Fruit fly (Drosophila melanogaster): ENCODE results near the gene sturkopf.

Gene sturkopf

DNA sequence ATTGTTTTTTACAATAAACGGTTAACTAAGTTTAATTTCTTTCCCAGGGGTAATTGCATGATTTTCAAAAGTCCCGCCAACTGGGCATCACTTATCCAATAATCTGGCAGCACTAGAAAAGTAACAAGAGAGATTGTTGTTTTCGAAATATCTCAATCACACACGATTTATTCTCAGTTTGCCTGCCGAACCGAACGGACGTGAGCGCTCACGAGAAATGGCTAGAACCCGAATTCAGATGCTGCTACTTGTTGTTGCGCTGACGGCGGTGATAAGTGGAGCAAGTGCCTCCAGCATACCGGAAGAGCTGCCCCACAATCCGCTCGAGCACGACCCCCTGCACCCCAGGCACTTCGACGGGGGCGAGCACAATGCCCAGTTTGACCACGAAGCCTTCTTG lies 14.7 kb downstream of the sturkopf start, which contains the start of gene scf (continued):
- no peak for TF ChIP-seq CG8290 (GFP tag; optimal IDR thresholded peaks at IDR 0.05)
- TF ChIP-seq CG8290 (tag; optimal IDR thresholded peaks at IDR 0.05), result peak in 1 of 2 experiments; percentile 62
- TF ChIP-seq E2f2 (GFP tag; IDR thresholded peaks at IDR 0.05), result peak; percentile 96
- TF ChIP-seq mirr (GFP tag; optimal IDR thresholded peaks at IDR 0.05), result peak; percentile 31
- no peak for TF ChIP-seq nmo (GFP tag; optimal IDR thresholded peaks at IDR 0.05)
- no peak for TF ChIP-seq CG43689 (GFP tag; IDR thresholded peaks at IDR 0.05)
- no peak; the same call in 2 of the 3 replicates for TF ChIP-seq B-H1 (GFP tag; IDR thresholded peaks at IDR 0.05)
- no peak; the same call in 1 of the 2 replicates for TF ChIP-seq bbx (GFP tag; IDR thresholded peaks at IDR 0.05; ENCODE audit: partially characterized antibody)
- no peak for TF ChIP-seq Optix (GFP tag; IDR thresholded peaks at IDR 0.05)
- no peak for TF ChIP-seq dpn (GFP tag; optimal IDR thresholded peaks at IDR 0.05)
- TF ChIP-seq pnt (GFP tag; optimal IDR thresholded peaks at IDR 0.05), result no peak
- TF ChIP-seq CG10979 (tag; optimal IDR thresholded peaks at IDR 0.05), result no peak
- peak; percentile 33 for TF ChIP-seq CTCF (GFP tag; optimal IDR thresholded peaks at IDR 0.05)
- TF ChIP-seq CG16815 (GFP tag; optimal IDR thresholded peaks at IDR 0.05), result no peak
- TF ChIP-seq Max (GFP tag; optimal IDR thresholded peaks at IDR 0.05), result no peak
- TF ChIP-seq CG3407 (GFP tag; optimal IDR thresholded peaks at IDR 0.05), result no peak
- no peak for TF ChIP-seq br (optimal IDR thresholded peaks at IDR 0.05)
- TF ChIP-seq Taf1 (GFP tag; IDR thresholded peaks at IDR 0.05), result no peak
- peak; percentile 13 for TF ChIP-seq CG33213 (GFP tag; optimal IDR thresholded peaks at IDR 0.05)
- no peak for TF ChIP-seq Xbp1 (GFP tag; optimal IDR thresholded peaks at IDR 0.05)
- TF ChIP-seq CG6683 (GFP tag; optimal IDR thresholded peaks at IDR 0.05), result no peak
- no peak for TF ChIP-seq CG17359 (tag; optimal IDR thresholded peaks at IDR 0.05)
- TF ChIP-seq CG8359 (GFP tag; optimal IDR thresholded peaks at IDR 0.05; ENCODE audit: borderline replicate concordance), result no peak
- TF ChIP-seq peb (GFP tag; IDR thresholded peaks at IDR 0.05), result no peak
- TF ChIP-seq Sin3A (optimal IDR thresholded peaks at IDR 0.05), result no peak
- no peak for TF ChIP-seq Lim3 (GFP tag; IDR thresholded peaks at IDR 0.05)
- TF ChIP-seq en (GFP tag; optimal IDR thresholded peaks at IDR 0.05), result no peak
- no peak for TF ChIP-seq CG1024 (GFP tag; IDR thresholded peaks at IDR 0.05)
- TF ChIP-seq luna (GFP tag; optimal IDR thresholded peaks at IDR 0.05), result no peak
- TF ChIP-seq ham (GFP tag; IDR thresholded peaks at IDR 0.05), result no peak
- no peak for TF ChIP-seq az2 (GFP tag; optimal IDR thresholded peaks at IDR 0.05)
- TF ChIP-seq CG4707 (GFP tag; optimal IDR thresholded peaks at IDR 0.05), result no peak
- TF ChIP-seq vvl (GFP tag; IDR thresholded peaks at IDR 0.05), result peak; percentile 39
- peak; percentile 35 for TF ChIP-seq CG2116 (GFP tag; optimal IDR thresholded peaks at IDR 0.05)
- no peak for TF ChIP-seq tup (GFP tag; optimal IDR thresholded peaks at IDR 0.05)
- TF ChIP-seq CG7357 (GFP tag; IDR thresholded peaks at IDR 0.05), result peak; percentile 53; the same call in 2 of the 3 replicates
- no peak for TF ChIP-seq CG12219 (GFP tag; optimal IDR thresholded peaks at IDR 0.05)
- TF ChIP-seq CG6765 (GFP tag; optimal IDR thresholded peaks at IDR 0.05), result no peak
- no peak for TF ChIP-seq CG12236 (GFP tag; optimal IDR thresholded peaks at IDR 0.05)
- no peak for TF ChIP-seq CG10366 (GFP tag; IDR thresholded peaks at IDR 0.05)
- no peak for TF ChIP-seq CG11723 (GFP tag; optimal IDR thresholded peaks at IDR 0.05)
- no peak for TF ChIP-seq CG30431 (GFP tag; optimal IDR thresholded peaks at IDR 0.05)
- peak; percentile 63; the same call in 2 of the 3 replicates for TF ChIP-seq ci (GFP tag; IDR thresholded peaks at IDR 0.05)
- TF ChIP-seq vnd (GFP tag; IDR thresholded peaks at IDR 0.05; ENCODE audit: partially characterized antibody), result peak; percentile 44; the same call in 1 of the 3 replicates
- TF ChIP-seq al (GFP tag; IDR thresholded peaks at IDR 0.05), result no peak
- peak; percentile 41; the same call in 1 of the 3 replicates for TF ChIP-seq ken (GFP tag; IDR thresholded peaks at IDR 0.05)
- no peak for TF ChIP-seq Asciz (GFP tag; optimal IDR thresholded peaks at IDR 0.05)
- no peak for TF ChIP-seq Hr78 (GFP tag; optimal IDR thresholded peaks at IDR 0.05)
- TF ChIP-seq tna (GFP tag; IDR thresholded peaks at IDR 0.05; ENCODE audit: partially characterized antibody), result no peak
- TF ChIP-seq CG17186 (GFP tag; optimal IDR thresholded peaks at IDR 0.05), result no peak
- TF ChIP-seq CG12104 (GFP tag; optimal IDR thresholded peaks at IDR 0.05), result no peak
- no peak for TF ChIP-seq CG17802 (tag; optimal IDR thresholded peaks at IDR 0.05)
- TF ChIP-seq CG17385 (GFP tag; optimal IDR thresholded peaks at IDR 0.05), result no peak

Data from whole organism, embryonic.